Worm (Caenorhabditis elegans): ENCODE results near the gene fkb-3.

DNA sequence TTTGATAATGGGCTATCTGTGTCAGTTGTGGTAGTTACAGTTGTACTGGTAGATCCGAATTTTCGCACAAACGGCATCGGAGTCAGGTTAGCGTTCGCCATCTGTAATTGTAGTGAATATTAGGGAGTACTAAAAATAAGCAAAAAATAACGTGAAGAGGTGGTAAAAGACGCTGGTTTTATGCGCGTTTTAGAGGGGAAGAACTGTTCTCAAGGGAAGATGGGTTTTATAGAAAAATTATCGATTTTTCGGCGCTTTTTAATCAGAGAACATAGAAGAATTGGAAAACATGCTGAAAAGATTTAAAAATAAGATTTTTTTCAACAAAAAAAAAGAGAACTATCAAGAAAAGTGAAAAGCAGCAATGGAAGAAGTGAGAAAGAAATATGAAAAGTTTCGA lies 1.9 kb upstream of the fkb-3 start, which contains the start of gene C13F10.7:
- TF ChIP-seq him-1 (tag; optimal IDR thresholded peaks at IDR 0.05) (no peak), dao-5 (tag; optimal IDR thresholded peaks at IDR 0.05) (no peak), W03F9.2 (tag; optimal IDR thresholded peaks at IDR 0.05) (no peak)
